Fruit fly (Drosophila melanogaster): ENCODE results near the gene Tspo.
A peak's percentile ranks its signal among the peaks of the same experiment; 100 is the strongest.

Tspo gene

dm6 chr2L:540572-541210, 18.7 kb upstream of the Tspo start (continued):
- TF ChIP-seq onecut (GFP tag; IDR thresholded peaks at IDR 0.05) (0 out of 2 replicates have a peak, but pooled peaks have one; percentile 20), ato (GFP tag; IDR thresholded peaks at IDR 0.05; ENCODE audit: partially characterized antibody) (peak; percentile 73; the same call in 1 of the 2 replicates), tap (tag; optimal IDR thresholded peaks at IDR 0.05) (peak; percentile 23), CG12236 (GFP tag; optimal IDR thresholded peaks at IDR 0.05) (no peak), Hmx (GFP tag; optimal IDR thresholded peaks at IDR 0.05) (no peak), CG34224 (GFP tag; IDR thresholded peaks at IDR 0.05; ENCODE audit: partially characterized antibody) (peak; percentile 79), chinmo (GFP tag; IDR thresholded peaks at IDR 0.05; ENCODE audit: partially characterized antibody) (0 out of 4 replicates have a peak, but pooled peaks have one; percentile 68), knrl (GFP tag; IDR thresholded peaks at IDR 0.05; ENCODE audit: partially characterized antibody) (peak; percentile 55; the same call in 2 of the 3 replicates), Spps (tag; optimal IDR thresholded peaks at IDR 0.05) (peak; percentile 33), CG10654 (GFP tag; optimal IDR thresholded peaks at IDR 0.05) (no peak), Rx (GFP tag; IDR thresholded peaks at IDR 0.05) (no peak), CG2120 (GFP tag; optimal IDR thresholded peaks at IDR 0.05) (no peak), Abd-B (GFP tag; optimal IDR thresholded peaks at IDR 0.05) (peak; percentile 28), Awh (GFP tag; IDR thresholded peaks at IDR 0.05) (no peak), CG42726 (GFP tag; IDR thresholded peaks at IDR 0.05; ENCODE audit: partially characterized antibody) (peak; percentile 28), CG11398 (GFP tag; optimal IDR thresholded peaks at IDR 0.05) (peak; percentile 36), aop (GFP tag; IDR thresholded peaks at IDR 0.05) (no peak), fru (optimal IDR thresholded peaks at IDR 0.05) (no peak), Lhr (GFP tag; optimal IDR thresholded peaks at IDR 0.05) (peak; percentile 100), sna (GFP tag; IDR thresholded peaks at IDR 0.05; ENCODE audit: partially characterized antibody) (peak; percentile 54; the same call in 1 of the 2 replicates), CG11456 (GFP tag; IDR thresholded peaks at IDR 0.05) (peak; percentile 19; the same call in 1 of the 3 replicates), odd (GFP tag; optimal IDR thresholded peaks at IDR 0.05) (no peak), Sry-δ (GFP tag; optimal IDR thresholded peaks at IDR 0.05) (peak; percentile 35), Dfd (GFP tag; optimal IDR thresholded peaks at IDR 0.05) (no peak), CG10274 (GFP tag; optimal IDR thresholded peaks at IDR 0.05) (no peak), CG13296 (GFP tag; optimal IDR thresholded peaks at IDR 0.05) (no peak), TFAM (GFP tag; optimal IDR thresholded peaks at IDR 0.05) (no peak), Hr3 (GFP tag; optimal IDR thresholded peaks at IDR 0.05) (no peak), NC2α (GFP tag; optimal IDR thresholded peaks at IDR 0.05) (no peak), Hmr (GFP tag; optimal IDR thresholded peaks at IDR 0.05) (peak; percentile 94), Opbp (GFP tag; IDR thresholded peaks at IDR 0.05; ENCODE audit: partially characterized antibody) (peak; percentile 37; the same call in 2 of the 3 replicates), chn (GFP tag; optimal IDR thresholded peaks at IDR 0.05) (no peak), CG6175 (GFP tag; IDR thresholded peaks at IDR 0.05) (no peak), fd102C (GFP tag; optimal IDR thresholded peaks at IDR 0.05) (no peak), tna (GFP tag; IDR thresholded peaks at IDR 0.05; ENCODE audit: partially characterized antibody) (0 out of 2 replicates have a peak, but pooled peaks have one; percentile 56), CG10267 (tag; optimal IDR thresholded peaks at IDR 0.05) (peak; percentile 60), Bgb (GFP tag; IDR thresholded peaks at IDR 0.05; ENCODE audit: partially characterized antibody) (peak; percentile 50), esg (GFP tag; conservative IDR thresholded peaks at IDR 0.05) (no peak), lov (optimal IDR thresholded peaks at IDR 0.05) (no peak), lov (GFP tag; IDR thresholded peaks at IDR 0.05) (0 out of 3 replicates have a peak, but pooled peaks have one; percentile 44), CG11247 (GFP tag; IDR thresholded peaks at IDR 0.05) (no peak), ash1 (GFP tag; optimal IDR thresholded peaks at IDR 0.05) (no peak), Med (GFP tag) (peak; percentile 88), CG6765 (GFP tag; optimal IDR thresholded peaks at IDR 0.05) (peak; percentile 23), slbo (GFP tag; IDR thresholded peaks at IDR 0.05) (no peak; the same call in 1 of the 2 replicates), CG17612 (GFP tag; IDR thresholded peaks at IDR 0.05) (no peak), ab (GFP tag; optimal IDR thresholded peaks at IDR 0.05) (no peak), Poxn (GFP tag; IDR thresholded peaks at IDR 0.05) (no peak), MESR4 (GFP tag; optimal IDR thresholded peaks at IDR 0.05) (peak; percentile 31), Tbp (GFP tag; optimal IDR thresholded peaks at IDR 0.05) (no peak)
